Fruit fly (Drosophila melanogaster): ENCODE results near the gene CG43149.

dm6 chr3L:73352-74147 is 19.0 kb upstream of the CG43149 start:
- TF ChIP-seq crc (GFP tag; optimal IDR thresholded peaks at IDR 0.05) (no peak), GATAe (GFP tag; conservative IDR thresholded peaks at IDR 0.05) (no peak), CG17829 (tag; optimal IDR thresholded peaks at IDR 0.05) (no peak), unc-4 (GFP tag; IDR thresholded peaks at IDR 0.05; ENCODE audit: partially characterized antibody) (no peak), CG10565 (GFP tag; optimal IDR thresholded peaks at IDR 0.05) (no peak), slou (GFP tag; optimal IDR thresholded peaks at IDR 0.05) (no peak), fu2 (GFP tag; optimal IDR thresholded peaks at IDR 0.05) (no peak), lola (GFP tag; optimal IDR thresholded peaks at IDR 0.05) (no peak), prd (optimal IDR thresholded peaks at IDR 0.05) (no peak), prd (GFP tag; IDR thresholded peaks at IDR 0.05) (no peak), CG5245 (GFP tag; optimal IDR thresholded peaks at IDR 0.05) (no peak), kni (GFP tag; optimal IDR thresholded peaks at IDR 0.05) (no peak), wdn (GFP tag; IDR thresholded peaks at IDR 0.05) (no peak), sna (GFP tag; IDR thresholded peaks at IDR 0.05; ENCODE audit: partially characterized antibody) (no peak)
